Fruit fly (Drosophila melanogaster) S2 (cell line): ENCODE measurements around the gene Jasper.

Experiments
- CG8478 ChIP-seq: fragments of >200 bp; optimal IDR thresholded peaks from 2 replicates; lab custom pipeline; 2018
- CTCF ChIP-seq, 2 experiments: fragments of >200 bp; optimal IDR thresholded peaks; 2 replicates each; lab custom pipeline; 2018

dm6 chr3R:30039494-30039893, 12.8 kb upstream of the Jasper start, which contains the start of the genes janA, Sry-alpha and Sry-beta:
- TF ChIP-seq CTCF (optimal IDR thresholded peaks at IDR 0.05; lab: Kevin White, UChicago) (no peak), CG8478 (lab: Kevin White, UChicago) (no peak)
